Worm (Caenorhabditis elegans) whole organism, dauer: Measurements from ENCODE around the gene F47B8.13.
"Not testable (repeated sequence)": the region's sequence is repeated elsewhere in the genome, so short reads cannot be mapped to it uniquely, and the experiment has no call there.

Experiments
- unc-62 ChIP-seq: sonication (generic microtip); optimal IDR thresholded peaks from 2 replicates; lab custom pipeline; 2017; ENCODE audit warnings: missing biosample characterization, missing genetic modification reagents, missing genetic modification characterization

The F47B8.13 gene

ce11 chrV:14311115-14311514 is 8.4 kb downstream of the F47B8.13 start, which contains the start of gene ddn-3:
Gene ddn-3 (minus strand): TSS chrV:14311215.
- TF ChIP-seq unc-62 (GFP tag; lab: Kevin White, UChicago): no peak

- TF ChIP-seq unc-62 (GFP tag; lab: Kevin White, UChicago): not testable (repeated sequence)
These were observed 9.9 kb downstream of the F47B8.13 start, which contains the start of gene F14D7.14 for ce11 chrV:14309632-14310031. Gene F14D7.14 (plus strand): TSS chrV:14309932.

- TF ChIP-seq unc-62 (GFP tag; lab: Kevin White, UChicago): not testable (repeated sequence)
These were observed 11.4 kb downstream of the F47B8.13 start, which contains the start of gene spig-5 for ce11 chrV:14308164-14308563. Gene spig-5 (plus strand): TSS chrV:14308464.

ce11 chrV:14306771-14307170 is 12.8 kb downstream of the F47B8.13 start, which contains the start of gene spig-4:
Gene spig-4 (minus strand): TSS chrV:14306871.
- TF ChIP-seq unc-62 (GFP tag; lab: Kevin White, UChicago): not testable (repeated sequence)

- TF ChIP-seq unc-62 (GFP tag; lab: Kevin White, UChicago): no peak
These were observed 18.5 kb downstream of the F47B8.13 start, which contains the start of gene F14D7.6 for ce11 chrV:14301076-14301475. Gene F14D7.6 (plus strand): TSS chrV:14301413.

ce11 chrV:14299569-14300064 is 19.9 kb downstream of the F47B8.13 start, which contains the start of the genes spig-3 and F14D7.12:
Gene spig-3 (minus strand): TSS chrV:14299669.
Gene F14D7.12 (plus strand): TSS chrV:14300014.
- no peak for TF ChIP-seq unc-62 (GFP tag; lab: Kevin White, UChicago)

ce11 chrV:14296499-14296898 is 23.0 kb downstream of the F47B8.13 start, which contains the start of gene F14D7.3:
Gene F14D7.3 (plus strand): TSS chrV:14296799.
- TF ChIP-seq unc-62 (GFP tag; lab: Kevin White, UChicago): no peak

- TF ChIP-seq unc-62 (GFP tag; lab: Kevin White, UChicago): no peak
These were observed 25.1 kb downstream of the F47B8.13 start, which contains the start of gene F14D7.9 for ce11 chrV:14294396-14294795. Gene F14D7.9 (plus strand): TSS chrV:14294696.

- no peak for TF ChIP-seq unc-62 (GFP tag; lab: Kevin White, UChicago)
These were observed 25.8 kb downstream of the F47B8.13 start, which contains the start of gene F14D7.2 for ce11 chrV:14293667-14294194. Gene F14D7.2 (minus strand): TSS chrV:14293717.

ce11 chrV:14290636-14291035 is 28.9 kb downstream of the F47B8.13 start, which contains the start of gene F14D7.18:
Gene F14D7.18 (minus strand): TSS chrV:14290736.
- TF ChIP-seq unc-62 (GFP tag; lab: Kevin White, UChicago): no peak

- TF ChIP-seq unc-62 (GFP tag; lab: Kevin White, UChicago): no peak
These were observed 30.2 kb downstream of the F47B8.13 start, which contains the start of gene F14D7.1 for ce11 chrV:14289363-14289762. Gene F14D7.1 (minus strand): TSS chrV:14289463.

- TF ChIP-seq unc-62 (GFP tag; lab: Kevin White, UChicago): no peak
These were observed 33.7 kb downstream of the F47B8.13 start, which contains the start of gene F40G12.11 for ce11 chrV:14285803-14286202. Gene F40G12.11 (plus strand): TSS chrV:14286171.

ce11 chrV:14283241-14283640 is 36.3 kb downstream of the F47B8.13 start, which contains the start of gene F40G12.10:
Gene F40G12.10 (plus strand): TSS chrV:14283541.
- TF ChIP-seq unc-62 (GFP tag; lab: Kevin White, UChicago): no peak

ce11 chrV:14282222-14282709 is 37.3 kb downstream of the F47B8.13 start, which contains the start of the genes srt-74 and F40G12.9:
Gene srt-74 (minus strand): TSS chrV:14282322.
Gene F40G12.9 (plus strand): TSS chrV:14282659.
- TF ChIP-seq unc-62 (GFP tag; lab: Kevin White, UChicago): no peak

ce11 chrV:14279777-14280176 is 39.8 kb downstream of the F47B8.13 start, which contains the start of gene srt-33:
Gene srt-33 (minus strand): TSS chrV:14279877.
- no peak for TF ChIP-seq unc-62 (GFP tag; lab: Kevin White, UChicago)

ce11 chrV:14274268-14274667 is 45.3 kb downstream of the F47B8.13 start, which contains the start of gene F40G12.7:
Gene F40G12.7 (plus strand): TSS chrV:14274568.
- not testable (repeated sequence) for TF ChIP-seq unc-62 (GFP tag; lab: Kevin White, UChicago)
